Worm (Caenorhabditis elegans): ENCODE measurements around the gene ZK809.1.

ZK809.1 gene

ce11 chrIV:11601721-11602405, 40.0 kb upstream of the ZK809.1 start (continued):
- peak; percentile 46 for TF ChIP-seq dsc-1 (tag; optimal IDR thresholded peaks at IDR 0.05)
- TF ChIP-seq ceh-63 (GFP tag; optimal IDR thresholded peaks at IDR 0.05) = no peak
- TF ChIP-seq mab-9 (GFP tag; IDR thresholded peaks at IDR 0.05) = no peak
- peak; percentile 77 for TF ChIP-seq skn-1 (tag; optimal IDR thresholded peaks at IDR 0.05)
- TF ChIP-seq elt-2 (tag; optimal IDR thresholded peaks at IDR 0.05) = no peak
- TF ChIP-seq unc-86 (tag; optimal IDR thresholded peaks at IDR 0.05) = peak; percentile 66
- peak; percentile 50 for TF ChIP-seq jun-1 (tag; optimal IDR thresholded peaks at IDR 0.05)
- TF ChIP-seq Y116A8C.19 (tag; optimal IDR thresholded peaks at IDR 0.05; ENCODE audit: borderline replicate concordance) = no peak
- TF ChIP-seq rnt-1 (tag; optimal IDR thresholded peaks at IDR 0.05) = peak; percentile 80
- peak; percentile 63 for TF ChIP-seq mep-1 (tag; optimal IDR thresholded peaks at IDR 0.05)
- TF ChIP-seq blmp-1 (tag; optimal IDR thresholded peaks at IDR 0.05) = peak; percentile 68
- TF ChIP-seq tbx-2 (tag; optimal IDR thresholded peaks at IDR 0.05) = peak; percentile 72
- peak; percentile 79 to 97 for TF ChIP-seq lsy-2 (tag; optimal IDR thresholded peaks at IDR 0.05)
- peak in 1 of 2 experiments; percentile 60 for TF ChIP-seq mdl-1 (tag; optimal IDR thresholded peaks at IDR 0.05)
- TF ChIP-seq unc-130 (tag; optimal IDR thresholded peaks at IDR 0.05) = peak; percentile 56
- TF ChIP-seq mef-2 (tag; optimal IDR thresholded peaks at IDR 0.05) = peak; percentile 6
- TF ChIP-seq nhr-77 (tag; optimal IDR thresholded peaks at IDR 0.05) = peak; percentile 31
- TF ChIP-seq lin-15B (tag; optimal IDR thresholded peaks at IDR 0.05) = peak; percentile 28
- TF ChIP-seq zag-1 (tag; optimal IDR thresholded peaks at IDR 0.05) = peak; percentile 25
- peak; percentile 75 for TF ChIP-seq swsn-7 (tag; optimal IDR thresholded peaks at IDR 0.05)
- no peak for TF ChIP-seq ceh-8 (GFP tag; optimal IDR thresholded peaks at IDR 0.05)
- no peak for TF ChIP-seq egl-27 (tag; optimal IDR thresholded peaks at IDR 0.05)
- peak; percentile 27 for TF ChIP-seq ama-1 (optimal IDR thresholded peaks at IDR 0.05)
- peak; percentile 81 for TF ChIP-seq nhr-47 (tag; optimal IDR thresholded peaks at IDR 0.05)
- TF ChIP-seq nhr-71 (tag; optimal IDR thresholded peaks at IDR 0.05) = peak; percentile 82
- TF ChIP-seq lin-13 (GFP tag; optimal IDR thresholded peaks at IDR 0.05) = peak; percentile 60
- peak; percentile 92 for TF ChIP-seq nhr-85 (tag)
- peak; percentile 72 for TF ChIP-seq lin-14 (GFP tag; optimal IDR thresholded peaks at IDR 0.05)
- TF ChIP-seq lin-39 (tag; optimal IDR thresholded peaks at IDR 0.05) = peak; percentile 34
- TF ChIP-seq F16B12.6 (tag; optimal IDR thresholded peaks at IDR 0.05) = peak; percentile 22
- no peak for TF ChIP-seq pqm-1 (tag; optimal IDR thresholded peaks at IDR 0.05)
- no peak for TF ChIP-seq C34B4.2 (tag; optimal IDR thresholded peaks at IDR 0.05)

- no peak for TF ChIP-seq rnt-1 (tag; optimal IDR thresholded peaks at IDR 0.05)
- no peak for TF ChIP-seq efl-1 (optimal IDR thresholded peaks at IDR 0.05)
- TF ChIP-seq efl-1 (GFP tag; optimal IDR thresholded peaks at IDR 0.05 in 1 of 2) = peak in 1 of 2 experiments; percentile 91
These were observed 39.3 kb upstream of the ZK809.1 start, which contains the start of gene rps-11 for ce11 chrIV:11602498-11603068. TSS of gene rps-11 (plus strand) at chrIV:11602641.

ce11 chrIV:11603265-11603840, 38.5 kb upstream of the ZK809.1 start:
- TF ChIP-seq snu-23 (GFP tag; optimal IDR thresholded peaks at IDR 0.05) = no peak
- peak; percentile 13 for TF ChIP-seq ama-1 (optimal IDR thresholded peaks at IDR 0.05)
- TF ChIP-seq nhr-85 (tag) = peak; percentile 1
- TF ChIP-seq lsy-2 (tag; optimal IDR thresholded peaks at IDR 0.05) = peak in 1 of 2 experiments; percentile 22

- TF ChIP-seq C34B4.2 (tag; optimal IDR thresholded peaks at IDR 0.05) = no peak
- no peak for TF ChIP-seq egl-27 (tag; optimal IDR thresholded peaks at IDR 0.05)
- TF ChIP-seq mef-2 (tag; optimal IDR thresholded peaks at IDR 0.05) = no peak
- no peak for TF ChIP-seq tlp-1 (tag; optimal IDR thresholded peaks at IDR 0.05)
- TF ChIP-seq elt-3 (tag; optimal IDR thresholded peaks at IDR 0.05) = peak in 1 of 6 experiments; percentile 66
- TF ChIP-seq ceh-82 (tag; optimal IDR thresholded peaks at IDR 0.05) = peak in 2 of 3 experiments; percentile 26 to 46
- no peak for TF ChIP-seq nhr-12 (tag; optimal IDR thresholded peaks at IDR 0.05)
- no peak for TF ChIP-seq fkh-4 (tag; optimal IDR thresholded peaks at IDR 0.05; ENCODE audit: borderline replicate concordance)
- peak; percentile 29 to 61 for TF ChIP-seq lin-35 (GFP tag; optimal IDR thresholded peaks at IDR 0.05)
- no peak for TF ChIP-seq ztf-11 (tag; optimal IDR thresholded peaks at IDR 0.05)
- no peak for TF ChIP-seq lin-39 (tag; optimal IDR thresholded peaks at IDR 0.05)
- TF ChIP-seq unc-86 (tag; optimal IDR thresholded peaks at IDR 0.05) = no peak
- no peak for TF ChIP-seq pqm-1 (tag; optimal IDR thresholded peaks at IDR 0.05)
- no peak for TF ChIP-seq ceh-90 (tag; optimal IDR thresholded peaks at IDR 0.05)
- no peak for TF ChIP-seq nhr-11 (tag; optimal IDR thresholded peaks at IDR 0.05)
- no peak for TF ChIP-seq hlh-4 (tag; optimal IDR thresholded peaks at IDR 0.05)
- TF ChIP-seq alr-1 (tag; optimal IDR thresholded peaks at IDR 0.05; ENCODE audit: borderline replicate concordance) = no peak
- no peak for TF ChIP-seq ama-1 (optimal IDR thresholded peaks at IDR 0.05)
These were observed 37.0 kb upstream of the ZK809.1 start, which contains the start of the genes ragc-1 and Y24F12A.1 for ce11 chrIV:11604909-11605308. TSS of gene ragc-1 (minus strand) at chrIV:11604933. TSS of gene Y24F12A.1 (plus strand) at chrIV:11605254.

All from whole organism, L1 larva.